Fruit fly (Drosophila melanogaster) whole organism, embryonic: ENCODE data around the gene CG6659.
A peak's percentile ranks its signal among the peaks of the same experiment; 100 is the strongest.

Experiments used
- Bgb ChIP-seq: fragments of 200-800 bp; sonication (Bioruptor generic); IDR thresholded peaks from 2 replicates; pipeline ENCODE4 v1.3.6; 2022; ENCODE audit warnings: missing biosample characterization, missing genetic modification characterization; ENCODE audit not compliant: partially characterized antibody
- CG10147 ChIP-seq: fragments of 200-800 bp; sonication (Bioruptor generic); optimal IDR thresholded peaks from 2 replicates; lab custom pipeline; 2019; ENCODE audit warnings: missing biosample characterization, mild to moderate bottlenecking, missing genetic modification characterization, moderate library complexity
- CG10431 ChIP-seq: fragments of 200-800 bp; sonication (Bioruptor generic); optimal IDR thresholded peaks from 3 replicates; lab custom pipeline; 2018; ENCODE audit warnings: missing biosample characterization, mild to moderate bottlenecking, missing genetic modification characterization
- CG10462 ChIP-seq: fragments of 200-800 bp; sonication (Bioruptor generic); optimal IDR thresholded peaks from 2 replicates; lab custom pipeline; 2016; ENCODE audit warnings: missing biosample characterization, missing genetic modification characterization
- CG12104 ChIP-seq: fragments of 200-800 bp; sonication (Bioruptor generic); optimal IDR thresholded peaks from 3 replicates; lab custom pipeline; 2016; ENCODE audit warnings: missing biosample characterization, missing genetic modification characterization
- CG12744 ChIP-seq: fragments of 200-800 bp; sonication (Bioruptor generic); optimal IDR thresholded peaks from 2 replicates; lab custom pipeline; 2016; ENCODE audit warnings: missing biosample characterization, missing genetic modification characterization
- CG14710 ChIP-seq: fragments of 200-800 bp; sonication (Bioruptor generic); optimal IDR thresholded peaks from 3 replicates; lab custom pipeline; 2019; ENCODE audit warnings: missing biosample characterization, mild to moderate bottlenecking, missing genetic modification characterization, moderate library complexity
- CG15269 ChIP-seq: fragments of 200-800 bp; sonication (Bioruptor generic); optimal IDR thresholded peaks from 2 replicates; lab custom pipeline; 2018; ENCODE audit warnings: missing biosample characterization, mild to moderate bottlenecking, missing genetic modification characterization, moderate library complexity
- CG16815 ChIP-seq: fragments of 200-800 bp; sonication (Bioruptor generic); optimal IDR thresholded peaks from 3 replicates; lab custom pipeline; 2017; ENCODE audit warnings: missing biosample characterization, mild to moderate bottlenecking, missing genetic modification characterization
- CG17186 ChIP-seq: fragments of 200-800 bp; sonication (Bioruptor generic); optimal IDR thresholded peaks from 3 replicates; lab custom pipeline; 2017; ENCODE audit warnings: missing biosample characterization, missing genetic modification reagents, missing genetic modification characterization
- CG17328 ChIP-seq: fragments of 200-800 bp; sonication (Bioruptor generic); IDR thresholded peaks from 2 replicates; pipeline ENCODE4 v1.3.6; 2022; ENCODE audit warnings: missing biosample characterization, missing genetic modification characterization
- CG17359 ChIP-seq: fragments of 200-800 bp; sonication (Bioruptor generic); optimal IDR thresholded peaks from 3 replicates; lab custom pipeline; 2018; ENCODE audit warnings: missing biosample characterization, mild to moderate bottlenecking, missing genetic modification characterization, moderate library complexity
- CG17829 ChIP-seq: fragments of 200-800 bp; optimal IDR thresholded peaks from 2 replicates; lab custom pipeline; 2019; ENCODE audit warnings: missing biosample characterization, mild to moderate bottlenecking, missing genetic modification characterization, moderate library complexity
- CG1832 ChIP-seq: fragments of 200-800 bp; sonication (Bioruptor generic); optimal IDR thresholded peaks from 2 replicates; lab custom pipeline; 2017; ENCODE audit warnings: missing biosample characterization, mild to moderate bottlenecking, missing genetic modification characterization, inconsistent platforms
- CG2199 ChIP-seq: fragments of 200-800 bp; sonication (Bioruptor generic); IDR thresholded peaks from 3 replicates; pipeline ENCODE4 v1.3.6; 2022; ENCODE audit warnings: missing biosample characterization, missing genetic modification characterization
- CG31365 ChIP-seq: fragments of 200-800 bp; sonication (Bioruptor generic); optimal IDR thresholded peaks from 2 replicates; lab custom pipeline; 2018; ENCODE audit warnings: missing biosample characterization, mild to moderate bottlenecking, missing genetic modification characterization
- CG34224 ChIP-seq: fragments of 200-800 bp; sonication (Bioruptor generic); IDR thresholded peaks from 3 replicates; pipeline ENCODE4 v1.3.6; 2022; ENCODE audit warnings: missing biosample characterization, missing genetic modification characterization; ENCODE audit not compliant: partially characterized antibody
- CG3838 ChIP-seq: fragments of 200-800 bp; sonication (Bioruptor generic); optimal IDR thresholded peaks from 3 replicates; lab custom pipeline; 2016; ENCODE audit warnings: missing biosample characterization, missing genetic modification characterization
- CG4730 ChIP-seq: fragments of 200-800 bp; sonication (Bioruptor generic); IDR thresholded peaks from 2 replicates; pipeline ENCODE4 v1.3.6; 2022; ENCODE audit warnings: missing biosample characterization, missing genetic modification characterization
- CG7786 ChIP-seq: fragments of 200-800 bp; sonication (Bioruptor generic); optimal IDR thresholded peaks from 2 replicates; lab custom pipeline; 2016; ENCODE audit warnings: missing biosample characterization, missing genetic modification characterization
- CG9215 ChIP-seq: fragments of 200-800 bp; sonication (Bioruptor generic); IDR thresholded peaks from 2 replicates; pipeline ENCODE4 v1.3.6; 2022; ENCODE audit warnings: missing biosample characterization, missing genetic modification characterization
- CG9817 ChIP-seq: fragments of 200-800 bp; sonication (Bioruptor generic); optimal IDR thresholded peaks from 2 replicates; lab custom pipeline; 2018; ENCODE audit warnings: missing biosample characterization, mild to moderate bottlenecking, missing genetic modification characterization, moderate library complexity
- CG9876 ChIP-seq: fragments of 200-800 bp; sonication (Bioruptor generic); optimal IDR thresholded peaks from 2 replicates; lab custom pipeline; 2016; ENCODE audit warnings: missing biosample characterization, missing genetic modification characterization
- H2.0 ChIP-seq: fragments of 200-800 bp; sonication (Bioruptor generic); IDR thresholded peaks from 2 replicates; pipeline ENCODE4 v1.3.6; 2022; ENCODE audit warnings: missing biosample characterization, missing genetic modification characterization
- HLHmδ ChIP-seq: fragments of 200-800 bp; sonication (Bioruptor generic); optimal IDR thresholded peaks from 2 replicates; lab custom pipeline; 2018; ENCODE audit warnings: missing biosample characterization, mild to moderate bottlenecking, missing genetic modification characterization, moderate library complexity
- Hmx ChIP-seq: fragments of 200-800 bp; sonication (Bioruptor generic); optimal IDR thresholded peaks from 2 replicates; lab custom pipeline; 2016; ENCODE audit warnings: missing biosample characterization, missing genetic modification characterization
- MBD-R2 ChIP-seq: fragments of 200-800 bp; sonication (Bioruptor generic); IDR thresholded peaks from 2 replicates; pipeline ENCODE4 v1.3.6; 2022; ENCODE audit warnings: missing biosample characterization, missing genetic modification characterization
- Myb ChIP-seq: fragments of 200-800 bp; sonication (Bioruptor generic); optimal IDR thresholded peaks from 2 replicates; lab custom pipeline; 2016; ENCODE audit warnings: missing biosample characterization, missing genetic modification characterization
- Opbp ChIP-seq: fragments of 200-800 bp; sonication (Bioruptor generic); IDR thresholded peaks from 3 replicates; pipeline ENCODE4 v1.3.6; 2022; ENCODE audit warnings: missing biosample characterization, missing genetic modification characterization; ENCODE audit not compliant: partially characterized antibody
- PHDP ChIP-seq: fragments of 200-800 bp; sonication (Bioruptor generic); optimal IDR thresholded peaks from 3 replicates; lab custom pipeline; 2018; ENCODE audit warnings: missing biosample characterization, mild to moderate bottlenecking, missing genetic modification characterization, moderate library complexity
- Ptx1 ChIP-seq: fragments of 200-800 bp; sonication (Bioruptor generic); IDR thresholded peaks from 2 replicates; pipeline ENCODE4 v1.3.6; 2022; ENCODE audit warnings: missing biosample characterization, missing genetic modification characterization
- Ravus ChIP-seq: fragments of 200-800 bp; sonication (Bioruptor generic); IDR thresholded peaks from 2 replicates; pipeline ENCODE4 v1.3.6; 2022; ENCODE audit warnings: missing biosample characterization, missing genetic modification characterization
- Stat92E ChIP-seq, 3 experiments: fragments of >200 bp in 2 of 3; fragments of 200-800 bp in 1 of 3; sonication (Bioruptor generic) in 1 of 3; optimal IDR thresholded peaks; 2 replicates each; lab custom pipeline; 2017 to 2019; ENCODE audit warnings: missing biosample characterization in 3 of 3, missing genetic modification characterization in 3 of 3, mild to moderate bottlenecking in 1 of 3, moderate library complexity in 1 of 3
- Taf1 ChIP-seq: fragments of 200-800 bp; sonication (Bioruptor generic); IDR thresholded peaks from 2 replicates; pipeline ENCODE4 v1.3.6; 2022; ENCODE audit warnings: missing biosample characterization, missing genetic modification characterization
- bigmax ChIP-seq: fragments of 200-800 bp; sonication (Bioruptor generic); optimal IDR thresholded peaks from 2 replicates; lab custom pipeline; 2018; ENCODE audit warnings: missing biosample characterization, mild to moderate bottlenecking, missing genetic modification characterization
- ci ChIP-seq: fragments of 200-800 bp; sonication (Bioruptor generic); IDR thresholded peaks from 3 replicates; pipeline ENCODE4 v1.3.6; 2022; ENCODE audit warnings: missing biosample characterization, missing genetic modification characterization
- da ChIP-seq: fragments of 200-800 bp; sonication (Bioruptor generic); optimal IDR thresholded peaks from 2 replicates; lab custom pipeline; 2016; ENCODE audit warnings: missing biosample characterization, missing genetic modification characterization
- dimm ChIP-seq: fragments of 200-800 bp; sonication (Bioruptor generic); IDR thresholded peaks from 2 replicates; pipeline ENCODE4 v1.3.6; 2022; ENCODE audit warnings: missing biosample characterization, missing genetic modification characterization
- disco-r ChIP-seq: fragments of 200-800 bp; sonication (Bioruptor generic); optimal IDR thresholded peaks from 2 replicates; lab custom pipeline; 2016; ENCODE audit warnings: missing biosample characterization, missing genetic modification characterization
- en ChIP-seq: fragments of 200-800 bp; sonication (Bioruptor generic); optimal IDR thresholded peaks from 2 replicates; lab custom pipeline; 2016; ENCODE audit warnings: missing biosample characterization, missing genetic modification characterization
- fu2 ChIP-seq: fragments of 200-800 bp; sonication (Bioruptor generic); optimal IDR thresholded peaks from 2 replicates; lab custom pipeline; 2016; ENCODE audit warnings: missing biosample characterization, missing genetic modification characterization
- hb ChIP-seq: fragments of 200-800 bp; sonication (Bioruptor generic); IDR thresholded peaks from 3 replicates; pipeline ENCODE4 v1.3.6; 2022; ENCODE audit warnings: missing biosample characterization, missing genetic modification characterization; ENCODE audit not compliant: partially characterized antibody
- kah ChIP-seq: fragments of 200-800 bp; sonication (Bioruptor generic); optimal IDR thresholded peaks from 2 replicates; lab custom pipeline; 2018; ENCODE audit warnings: missing biosample characterization, mild to moderate bottlenecking, missing genetic modification characterization
- klu ChIP-seq: fragments of 200-800 bp; sonication (Bioruptor generic); IDR thresholded peaks from 2 replicates; pipeline ENCODE4 v1.3.6; 2022; ENCODE audit warnings: missing biosample characterization, missing genetic modification characterization
- ranshi ChIP-seq: fragments of 200-800 bp; sonication (Bioruptor generic); IDR thresholded peaks from 2 replicates; pipeline ENCODE4 v1.3.6; 2022; ENCODE audit warnings: missing biosample characterization, missing genetic modification characterization
- sens ChIP-seq: fragments of 200-800 bp; sonication (Bioruptor generic); peaks from one replicate; lab custom pipeline; 2016; ENCODE audit warnings: missing biosample characterization, missing genetic modification characterization
- sens-2 ChIP-seq: fragments of 200-800 bp; sonication (Bioruptor generic); IDR thresholded peaks from 2 replicates; pipeline ENCODE4 v1.3.6; 2022; ENCODE audit warnings: missing biosample characterization, missing genetic modification characterization
- sim ChIP-seq: fragments of 200-800 bp; sonication (Bioruptor generic); IDR thresholded peaks from 2 replicates; pipeline ENCODE4 v1.3.6; 2022; ENCODE audit warnings: missing biosample characterization, missing genetic modification characterization
- stwl ChIP-seq: fragments of 200-800 bp; sonication (Bioruptor generic); optimal IDR thresholded peaks from 3 replicates; lab custom pipeline; 2018; ENCODE audit warnings: missing biosample characterization, mild to moderate bottlenecking, missing genetic modification characterization, moderate library complexity
- tup ChIP-seq: fragments of 200-800 bp; sonication (Bioruptor generic); optimal IDR thresholded peaks from 2 replicates; lab custom pipeline; 2016; ENCODE audit warnings: missing biosample characterization, mild to moderate bottlenecking, missing genetic modification characterization, moderate library complexity
- zfh1 ChIP-seq: fragments of 200-800 bp; sonication (Bioruptor generic); IDR thresholded peaks from 3 replicates; pipeline ENCODE4 v1.3.6; 2022; ENCODE audit warnings: missing biosample characterization, missing genetic modification characterization

CG6659 gene

DNA sequence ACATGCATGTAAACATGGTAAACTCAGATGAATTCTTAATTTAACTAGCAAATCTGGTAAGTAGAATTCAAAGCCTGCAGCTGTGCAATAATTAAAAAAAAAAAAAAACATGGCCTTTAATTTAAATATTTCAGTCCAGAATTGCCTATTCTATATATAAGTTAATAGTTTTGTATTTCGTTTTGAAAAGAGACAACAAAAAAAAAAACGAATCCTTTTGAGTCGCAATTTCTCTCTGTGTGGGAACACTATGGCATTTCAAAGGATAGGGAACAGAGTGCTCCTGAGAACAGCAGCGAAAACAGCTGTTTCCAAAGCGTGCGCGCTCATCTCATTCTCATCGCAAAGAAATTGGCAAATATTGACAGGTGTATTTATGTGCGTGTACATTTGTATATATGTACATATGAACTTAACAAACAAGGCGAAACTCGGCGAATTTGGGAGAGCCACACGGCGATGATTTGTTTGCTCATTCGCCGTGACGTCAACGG, 11.3 kb downstream of the CG6659 start (continued):
- TF ChIP-seq CG16815 (peak; percentile 37), disco-r (GFP tag; lab: Kevin White, UChicago) (no peak), CG9876 (GFP tag; lab: Kevin White, UChicago) (no peak), CG34224 (GFP tag; lab: Robert Waterston, UW) (no peak), Opbp (GFP tag; lab: Robert Waterston, UW) (no peak), CG2199 (GFP tag; lab: Robert Waterston, UW) (no peak), CG12104 (GFP tag; lab: Kevin White, UChicago) (peak; percentile 58), CG17328 (GFP tag; lab: Robert Waterston, UW) (peak; percentile 34; the same call in 1 of the 2 replicates), tup (GFP tag; lab: Kevin White, UChicago) (peak; percentile 14), sens (GFP tag; lab: Kevin White, UChicago) (peak; percentile 91), sim (no peak; the same call in 1 of the 2 replicates), Bgb (GFP tag; lab: Robert Waterston, UW) (no peak), CG12744 (GFP tag; lab: Kevin White, UChicago) (no peak), kah (GFP tag; lab: Kevin White, UChicago) (no peak), hb (no peak), dimm (GFP tag; lab: Robert Waterston, UW) (0 out of 2 replicates have a peak, but pooled peaks have one; percentile 25), CG1832 (GFP tag; lab: Kevin White, UChicago) (no peak), ranshi (GFP tag; lab: Robert Waterston, UW) (peak; percentile 43; the same call in 1 of the 2 replicates), CG4730 (GFP tag; lab: Robert Waterston, UW) (peak; percentile 37; the same call in 1 of the 2 replicates), CG15269 (tag; lab: Kevin White, UChicago) (peak; percentile 66), PHDP (tag; lab: Kevin White, UChicago) (peak; percentile 54), bigmax (no peak), klu (GFP tag; lab: Robert Waterston, UW) (0 out of 2 replicates have a peak, but pooled peaks have one; percentile 30), CG10147 (GFP tag; lab: Kevin White, UChicago) (peak; percentile 10), CG7786 (peak; percentile 50), ci (GFP tag; lab: Robert Waterston, UW) (peak; percentile 60; the same call in 2 of the 3 replicates), fu2 (GFP tag; lab: Kevin White, UChicago) (peak; percentile 11), Ptx1 (GFP tag; lab: Robert Waterston, UW) (peak; percentile 67), CG17186 (GFP tag; lab: Kevin White, UChicago) (no peak), CG9215 (GFP tag; lab: Robert Waterston, UW) (peak; percentile 47), Taf1 (GFP tag; lab: Robert Waterston, UW) (no peak), Stat92E (GFP tag; optimal IDR thresholded peaks at IDR 0.05; lab: Kevin White, UChicago) (no peak), H2.0 (no peak), CG17359 (tag; lab: Kevin White, UChicago) (peak; percentile 66), CG14710 (tag; lab: Kevin White, UChicago) (peak; percentile 59), da (GFP tag; lab: Kevin White, UChicago) (no peak), HLHmδ (GFP tag; lab: Kevin White, UChicago) (peak; percentile 54), Hmx (peak; percentile 35), CG31365 (peak; percentile 45), CG10462 (GFP tag; lab: Kevin White, UChicago) (peak; percentile 15), Myb (no peak), CG10431 (GFP tag; lab: Kevin White, UChicago) (no peak), en (GFP tag; lab: Kevin White, UChicago) (no peak), MBD-R2 (GFP tag; lab: Robert Waterston, UW) (no peak), stwl (tag; lab: Kevin White, UChicago) (no peak), Ravus (GFP tag; lab: Robert Waterston, UW) (no peak), zfh1 (GFP tag; lab: Robert Waterston, UW) (peak; percentile 55; the same call in 1 of the 3 replicates), CG17829 (tag; lab: Kevin White, UChicago) (peak; percentile 72), CG9817 (tag; lab: Kevin White, UChicago) (peak; percentile 47), sens-2 (GFP tag; lab: Robert Waterston, UW) (no peak), CG3838 (GFP tag; lab: Kevin White, UChicago) (peak; percentile 35)
